Worm (Caenorhabditis elegans) whole organism, midembryonic: ENCODE measurements around the gene F45H10.5.

Source experiments
- T22C8.4 ChIP-seq: fragments of 200-800 bp; sonication (Bioruptor generic); IDR thresholded peaks from 2 replicates; pipeline ENCODE4 v1.3.6; 2022; ENCODE audit warnings: missing genetic modification characterization, missing compliant biosample characterization
- med-1 ChIP-seq: sonication (generic microtip); optimal IDR thresholded peaks from 2 replicates; lab custom pipeline; 2017; ENCODE audit warnings: missing genetic modification characterization, mild to moderate bottlenecking, missing compliant biosample characterization, antibody characterized with exemption, missing genetic modification reagents; ENCODE audit not compliant: insufficient read depth

ce11 chrII:13479424-13479823, 22.3 kb upstream of the F45H10.5 start:
- no peak for TF ChIP-seq T22C8.4 (GFP tag; lab: Robert Waterston, UW)
- no peak for TF ChIP-seq med-1 (GFP tag; lab: Kevin White, UChicago)
